Worm (Caenorhabditis elegans) whole organism, mixed stage, embryonic: ENCODE data around the gene F13B6.2.

Experiments
- blmp-1 ChIP-seq: fragments of 150-350 bp; optimal IDR thresholded peaks from 2 replicates; lab custom pipeline; 2014; ENCODE audit warnings: missing biosample characterization, missing genetic modification characterization
- elt-1 ChIP-seq: sonication (generic microtip); optimal IDR thresholded peaks from 2 replicates; lab custom pipeline; 2017; ENCODE audit warnings: missing genetic modification characterization, mild to moderate bottlenecking, missing compliant biosample characterization, antibody characterized with exemption, moderate library complexity, borderline replicate concordance; ENCODE audit not compliant: insufficient read depth
- hlh-1 ChIP-seq: fragments of 150-350 bp; optimal IDR thresholded peaks from 2 replicates; lab custom pipeline; 2014; ENCODE audit warnings: missing biosample characterization, missing genetic modification reagents, missing genetic modification characterization
- lsy-2 ChIP-seq: fragments of 150-350 bp; optimal IDR thresholded peaks from 2 replicates; lab custom pipeline; 2014; ENCODE audit warnings: missing biosample characterization, missing genetic modification characterization
- nhr-12 ChIP-seq: fragments of 150-350 bp; optimal IDR thresholded peaks from 2 replicates; lab custom pipeline; 2014; ENCODE audit warnings: missing biosample characterization, missing genetic modification characterization
- pha-4 ChIP-seq: fragments of 150-350 bp; optimal IDR thresholded peaks from 2 replicates; lab custom pipeline; 2018; ENCODE audit warnings: missing biosample characterization, missing genetic modification reagents, missing genetic modification characterization
- snpc-4 ChIP-seq: fragments of 150-350 bp; optimal IDR thresholded peaks from 2 replicates; lab custom pipeline; 2014; ENCODE audit warnings: missing biosample characterization, missing genetic modification characterization
- unc-62 ChIP-seq: fragments of 150-350 bp; optimal IDR thresholded peaks from 2 replicates; lab custom pipeline; 2014; ENCODE audit warnings: missing biosample characterization, missing genetic modification reagents, missing genetic modification characterization

DNA sequence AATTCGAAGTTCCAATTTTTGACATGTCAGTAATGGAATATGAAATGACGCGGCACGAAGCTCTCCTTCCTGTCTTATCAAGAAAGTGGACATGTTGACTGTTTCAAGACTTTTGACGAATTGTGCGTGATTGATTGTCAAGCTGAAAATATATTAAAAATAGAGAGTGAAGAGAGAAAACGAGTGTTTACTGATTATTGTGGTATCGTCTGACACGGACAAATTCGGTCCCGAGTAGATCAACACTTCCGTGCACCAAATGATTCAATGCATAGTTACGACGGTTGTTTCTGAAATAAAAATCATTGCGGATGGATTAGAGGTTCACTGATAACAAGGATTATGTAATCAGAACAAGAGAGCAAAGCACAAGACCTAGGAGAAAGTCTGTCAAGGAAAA is 7.0 kb upstream of the F13B6.2 start:
- TF ChIP-seq hlh-1 (tag; lab: Kevin White, UChicago) (no peak), elt-1 (tag; lab: Kevin White, UChicago) (no peak), lsy-2 (tag; lab: Kevin White, UChicago) (no peak), snpc-4 (tag; lab: Kevin White, UChicago) (no peak), nhr-12 (no peak), unc-62 (no peak), blmp-1 (tag; lab: Kevin White, UChicago) (no peak), pha-4 (tag; lab: Kevin White, UChicago) (no peak)
